Worm (Caenorhabditis elegans): ENCODE measurements around the gene gei-13.

gei-13 gene

ce11 chrIII:9651871-9652270 is 15.0 kb upstream of the gei-13 start, which contains the start of gene C15H7.3:
Gene C15H7.3, minus strand, starts transcription at chrIII:9651971.
- no peak for TF ChIP-seq unc-62 (GFP tag; optimal IDR thresholded peaks at IDR 0.05)

- no peak for TF ChIP-seq unc-62 (GFP tag; optimal IDR thresholded peaks at IDR 0.05)
Measured at ce11 chrIII:9646440-9647021, 9.6 kb upstream of the gei-13 start.

- TF ChIP-seq unc-62 (GFP tag; optimal IDR thresholded peaks at IDR 0.05), result no peak
Measured at ce11 chrIII:9645099-9645498, 8.2 kb upstream of the gei-13 start.

- no peak for TF ChIP-seq unc-62 (GFP tag; optimal IDR thresholded peaks at IDR 0.05)
Measured at ce11 chrIII:9642110-9642509, 5.2 kb upstream of the gei-13 start.

ce11 chrIII:9639281-9640050 is 2.5 kb upstream of the gei-13 start:
- no peak for TF ChIP-seq unc-62 (GFP tag; optimal IDR thresholded peaks at IDR 0.05)

ce11 chrIII:9638159-9638754 is 1.3 kb upstream of the gei-13 start:
- TF ChIP-seq unc-62 (GFP tag; optimal IDR thresholded peaks at IDR 0.05), result no peak

ce11 chrIII:9631117-9631655 is 5.7 kb downstream of the gei-13 start, which contains the start of gene ubc-7:
Gene ubc-7, minus strand, starts transcription at chrIII:9631167.
- TF ChIP-seq unc-62 (GFP tag; optimal IDR thresholded peaks at IDR 0.05), result no peak

ce11 chrIII:9629855-9630254 is 7.1 kb downstream of the gei-13 start, which contains the start of gene rpac-19:
Gene rpac-19, minus strand, starts transcription at chrIII:9629885.
- TF ChIP-seq unc-62 (GFP tag; optimal IDR thresholded peaks at IDR 0.05), result no peak

ce11 chrIII:9629054-9629453 is 7.9 kb downstream of the gei-13 start, which contains the start of gene tbg-1:
Gene tbg-1, minus strand, starts transcription at chrIII:9629154.
- no peak for TF ChIP-seq unc-62 (GFP tag; optimal IDR thresholded peaks at IDR 0.05)

- no peak for TF ChIP-seq unc-62 (GFP tag; optimal IDR thresholded peaks at IDR 0.05)
Measured at ce11 chrIII:9626602-9627001, 10.3 kb downstream of the gei-13 start.

- TF ChIP-seq unc-62 (GFP tag; optimal IDR thresholded peaks at IDR 0.05), result no peak
Measured at ce11 chrIII:9623460-9623859, 13.5 kb downstream of the gei-13 start.

- no peak for TF ChIP-seq unc-62 (GFP tag; optimal IDR thresholded peaks at IDR 0.05)
Measured at ce11 chrIII:9621840-9622525, 14.9 kb downstream of the gei-13 start.

- TF ChIP-seq unc-62 (GFP tag; optimal IDR thresholded peaks at IDR 0.05), result no peak
Measured at ce11 chrIII:9620148-9620547, 16.8 kb downstream of the gei-13 start.

ce11 chrIII:9619079-9619761 is 17.7 kb downstream of the gei-13 start, which contains the start of gene hlh-11:
Gene hlh-11, plus strand, starts transcription at chrIII:9619711.
- no peak for TF ChIP-seq unc-62 (GFP tag; optimal IDR thresholded peaks at IDR 0.05)

- TF ChIP-seq unc-62 (GFP tag; optimal IDR thresholded peaks at IDR 0.05), result no peak
Measured at ce11 chrIII:9617599-9618262, 19.2 kb downstream of the gei-13 start.

Measured in whole organism, dauer.